Fruit fly (Drosophila melanogaster) S2 (cell line): Measurements from ENCODE around the gene plx.

Source experiments
- CG8478 ChIP-seq: fragments of >200 bp; optimal IDR thresholded peaks from 2 replicates; lab custom pipeline; 2018
- CTCF ChIP-seq, 2 experiments: fragments of >200 bp; optimal IDR thresholded peaks; 2 replicates each; lab custom pipeline; 2018

Gene plx

dm6 chr3R:5668928-5669739 lies 16.5 kb upstream of the plx start, which contains the start of the genes Xe7 and Atg17:
TSS of gene Xe7 (minus strand) at chr3R:5669334.
TSS of gene Atg17 (plus strand) at chr3R:5669713.
- TF ChIP-seq CTCF (optimal IDR thresholded peaks at IDR 0.05; lab: Kevin White, UChicago) = no peak
- TF ChIP-seq CG8478 (lab: Kevin White, UChicago) = no peak

dm6 chr3R:5669740-5670659 lies 15.7 kb upstream of the plx start:
- TF ChIP-seq CTCF (optimal IDR thresholded peaks at IDR 0.05; lab: Kevin White, UChicago) (no peak), CG8478 (lab: Kevin White, UChicago) (no peak)

dm6 chr3R:5670660-5671264 lies 14.9 kb upstream of the plx start:
- TF ChIP-seq CG8478 (lab: Kevin White, UChicago) (no peak), CTCF (optimal IDR thresholded peaks at IDR 0.05; lab: Kevin White, UChicago) (no peak)

dm6 chr3R:5671265-5671663 lies 14.4 kb upstream of the plx start:
- no peak for TF ChIP-seq CTCF (optimal IDR thresholded peaks at IDR 0.05; lab: Kevin White, UChicago)
- no peak for TF ChIP-seq CG8478 (lab: Kevin White, UChicago)

dm6 chr3R:5671795-5672657 lies 13.6 kb upstream of the plx start:
- TF ChIP-seq CG8478 (lab: Kevin White, UChicago) = no peak
- TF ChIP-seq CTCF (optimal IDR thresholded peaks at IDR 0.05; lab: Kevin White, UChicago) = no peak

- no peak for TF ChIP-seq CTCF (optimal IDR thresholded peaks at IDR 0.05; lab: Kevin White, UChicago)
These were observed 12.9 kb upstream of the plx start for dm6 chr3R:5672658-5673217.

- TF ChIP-seq CTCF (optimal IDR thresholded peaks at IDR 0.05; lab: Kevin White, UChicago) = no peak
These were observed 3.4 kb upstream of the plx start for dm6 chr3R:5682238-5682637.

- TF ChIP-seq CG8478 (lab: Kevin White, UChicago) = no peak
- no peak for TF ChIP-seq CTCF (optimal IDR thresholded peaks at IDR 0.05; lab: Kevin White, UChicago)
These were observed 2.5 kb upstream of the plx start for dm6 chr3R:5682921-5683748.

dm6 chr3R:5684550-5685118 lies 1.0 kb upstream of the plx start:
- TF ChIP-seq CTCF (optimal IDR thresholded peaks at IDR 0.05; lab: Kevin White, UChicago) (no peak), CG8478 (lab: Kevin White, UChicago) (no peak)

- TF ChIP-seq CG8478 (lab: Kevin White, UChicago) = no peak
- no peak for TF ChIP-seq CTCF (optimal IDR thresholded peaks at IDR 0.05; lab: Kevin White, UChicago)
These were observed 548 bp downstream of the plx start for dm6 chr3R:5686049-5686757.

dm6 chr3R:5689626-5690025 lies 4.0 kb downstream of the plx start:
- TF ChIP-seq CTCF (optimal IDR thresholded peaks at IDR 0.05; lab: Kevin White, UChicago) (no peak), CG8478 (lab: Kevin White, UChicago) (no peak)

dm6 chr3R:5691042-5691441 lies 5.4 kb downstream of the plx start:
- TF ChIP-seq CTCF (optimal IDR thresholded peaks at IDR 0.05; lab: Kevin White, UChicago) (no peak), CG8478 (lab: Kevin White, UChicago) (no peak)
